Fruit fly (Drosophila melanogaster) Kc167 (cell line): ENCODE results near the gene subdued.

Experiments
- Myc ChIP-seq: fragments of >200 bp; optimal IDR thresholded peaks from 2 replicates; lab custom pipeline; 2017; ENCODE audit warnings: missing external identifiers
- Sin3A ChIP-seq: fragments of >200 bp; optimal IDR thresholded peaks from 2 replicates; lab custom pipeline; 2018; ENCODE audit warnings: missing external identifiers
- h ChIP-seq: fragments of >200 bp; optimal IDR thresholded peaks from 3 replicates; lab custom pipeline; 2018; ENCODE audit warnings: missing external identifiers
- insv ChIP-seq: fragments of >200 bp; optimal IDR thresholded peaks from 3 replicates; lab custom pipeline; 2018; ENCODE audit warnings: missing external identifiers
- psq ChIP-seq: fragments of >200 bp; optimal IDR thresholded peaks from 2 replicates; lab custom pipeline; 2017; ENCODE audit warnings: missing external identifiers
- ttk ChIP-seq: sonication (Bioruptor generic); optimal IDR thresholded peaks from 2 replicates; lab custom pipeline; 2017; ENCODE audit warnings: missing external identifiers

The subdued gene

DNA sequence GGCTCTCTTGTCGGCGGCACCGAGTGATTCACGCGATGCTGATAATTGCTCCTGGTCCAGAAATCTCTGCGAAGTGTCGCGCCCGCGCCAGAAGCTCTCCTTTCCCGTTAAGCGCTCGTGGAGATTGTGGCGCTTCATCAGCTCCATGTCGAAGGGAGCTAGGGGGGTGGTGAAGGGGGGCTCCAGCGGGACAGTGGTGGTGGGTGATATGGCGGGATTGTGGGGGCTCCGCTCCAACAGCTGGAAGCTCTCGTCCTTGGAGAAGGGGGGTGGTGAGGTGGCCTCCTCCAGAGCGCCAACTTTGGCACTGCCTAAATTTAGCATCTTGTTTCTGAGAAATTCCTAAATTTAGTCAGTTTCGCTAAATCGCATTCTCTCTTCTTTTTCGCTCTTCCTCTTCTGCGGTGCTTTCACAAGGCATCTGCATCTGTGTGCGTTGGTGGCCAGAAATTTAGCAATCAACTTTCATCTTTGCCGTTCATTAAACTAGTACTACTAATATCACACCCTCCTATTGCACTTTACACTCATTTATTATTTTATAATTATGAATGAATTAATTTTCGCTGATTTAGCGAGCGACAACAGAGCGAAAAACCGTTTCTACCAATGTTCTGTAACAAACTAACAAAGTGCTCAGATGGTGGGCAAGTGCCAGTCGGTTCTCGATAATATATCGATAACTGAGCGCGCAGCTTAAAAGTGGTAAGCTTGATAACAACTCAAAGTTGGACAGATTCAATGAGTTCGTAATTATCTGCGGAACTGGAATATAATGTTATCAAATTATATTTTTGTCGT lies at the start of gene subdued:
Gene subdued, minus strand, starts transcription at position 631 of the 801 bp plus-strand sequence.
- TF ChIP-seq ttk (lab: Kevin White, UChicago) (no peak), h (lab: Kevin White, UChicago) (no peak), Myc (lab: Kevin White, UChicago) (no peak), psq (lab: Kevin White, UChicago) (no peak), insv (no peak), Sin3A (lab: Kevin White, UChicago) (no peak)

- no peak for TF ChIP-seq ttk (lab: Kevin White, UChicago)
- no peak for TF ChIP-seq Sin3A (lab: Kevin White, UChicago)
- no peak for TF ChIP-seq h (lab: Kevin White, UChicago)
- TF ChIP-seq insv: no peak
- no peak for TF ChIP-seq psq (lab: Kevin White, UChicago)
- TF ChIP-seq Myc (lab: Kevin White, UChicago): no peak
Measured at dm6 chr3R:19682424-19682823, 39.9 kb upstream of the subdued start.

- TF ChIP-seq Sin3A (lab: Kevin White, UChicago) (no peak), insv (no peak)
Measured at dm6 chr3R:19679832-19680231, 37.3 kb upstream of the subdued start.

dm6 chr3R:19672905-19673304 lies 30.4 kb upstream of the subdued start:
- no peak for TF ChIP-seq ttk (lab: Kevin White, UChicago)
- no peak for TF ChIP-seq psq (lab: Kevin White, UChicago)
- TF ChIP-seq insv: no peak
- no peak for TF ChIP-seq Sin3A (lab: Kevin White, UChicago)
- no peak for TF ChIP-seq h (lab: Kevin White, UChicago)
- no peak for TF ChIP-seq Myc (lab: Kevin White, UChicago)

- TF ChIP-seq h (lab: Kevin White, UChicago) (no peak), ttk (lab: Kevin White, UChicago) (no peak), Sin3A (lab: Kevin White, UChicago) (no peak)
Measured at dm6 chr3R:19672136-19672535, 29.6 kb upstream of the subdued start.

DNA sequence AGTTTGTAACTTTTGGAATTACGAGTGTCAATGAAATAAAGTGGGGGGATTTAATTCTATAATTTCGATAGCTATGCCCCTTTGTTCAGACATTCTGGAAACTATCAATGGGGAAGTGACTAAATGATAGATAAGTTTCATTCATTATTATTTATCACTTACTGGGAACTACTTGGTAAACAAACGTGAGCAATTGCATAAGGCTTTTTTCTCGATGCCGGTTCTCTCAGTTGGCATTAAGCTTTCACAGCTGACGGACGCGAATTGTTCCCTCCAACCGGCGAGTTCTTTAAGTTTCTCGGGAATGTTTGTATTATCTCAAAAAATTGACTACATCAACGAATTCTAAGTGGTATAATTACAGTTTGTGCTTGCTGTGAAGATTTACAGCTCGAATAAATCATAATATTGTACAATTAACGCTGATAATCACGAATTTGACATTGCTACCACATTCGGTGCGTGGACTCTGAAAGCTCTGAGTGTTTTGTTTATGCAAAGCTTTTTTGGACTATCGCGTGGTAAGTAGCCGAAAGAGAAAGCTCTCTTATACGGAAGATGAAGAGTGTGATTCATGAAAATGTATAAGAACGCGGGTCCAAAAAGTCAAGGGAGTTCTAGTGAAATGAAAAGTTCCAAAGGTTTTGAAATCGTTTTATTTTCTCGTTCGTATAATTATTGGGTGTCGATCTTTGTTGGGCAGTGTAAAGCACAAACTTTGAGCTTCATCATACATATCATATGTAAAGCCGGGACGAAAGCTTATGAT lies 28.9 kb upstream of the subdued start, which contains the start of gene Naam:
Gene Naam, plus strand, starts transcription at position 228 of the 769 bp plus-strand sequence.
- TF ChIP-seq Myc (lab: Kevin White, UChicago) (no peak), h (lab: Kevin White, UChicago) (no peak), insv (no peak), Sin3A (lab: Kevin White, UChicago) (no peak), ttk (lab: Kevin White, UChicago) (no peak), psq (lab: Kevin White, UChicago) (no peak)

- TF ChIP-seq Myc (lab: Kevin White, UChicago) (no peak), insv (no peak), psq (lab: Kevin White, UChicago) (no peak), Sin3A (lab: Kevin White, UChicago) (no peak), ttk (lab: Kevin White, UChicago) (no peak), h (lab: Kevin White, UChicago) (no peak)
Measured at dm6 chr3R:19664713-19665112, 22.2 kb upstream of the subdued start, which contains the start of gene CG7432. Gene CG7432 (plus strand): TSS chr3R:19665007.

dm6 chr3R:19659448-19659847 lies 16.9 kb upstream of the subdued start, which contains the start of gene ort:
Gene ort (plus strand): TSS chr3R:19659748.
- no peak for TF ChIP-seq Sin3A (lab: Kevin White, UChicago)
- TF ChIP-seq insv: no peak
- no peak for TF ChIP-seq psq (lab: Kevin White, UChicago)
- no peak for TF ChIP-seq h (lab: Kevin White, UChicago)
- TF ChIP-seq ttk (lab: Kevin White, UChicago): no peak
- no peak for TF ChIP-seq Myc (lab: Kevin White, UChicago)

dm6 chr3R:19657766-19658165 lies 15.2 kb upstream of the subdued start, which contains the start of gene CG6184:
Gene CG6184 (minus strand): TSS chr3R:19657866.
- TF ChIP-seq Sin3A (lab: Kevin White, UChicago) (no peak), Myc (lab: Kevin White, UChicago) (no peak), psq (lab: Kevin White, UChicago) (no peak)

DNA sequence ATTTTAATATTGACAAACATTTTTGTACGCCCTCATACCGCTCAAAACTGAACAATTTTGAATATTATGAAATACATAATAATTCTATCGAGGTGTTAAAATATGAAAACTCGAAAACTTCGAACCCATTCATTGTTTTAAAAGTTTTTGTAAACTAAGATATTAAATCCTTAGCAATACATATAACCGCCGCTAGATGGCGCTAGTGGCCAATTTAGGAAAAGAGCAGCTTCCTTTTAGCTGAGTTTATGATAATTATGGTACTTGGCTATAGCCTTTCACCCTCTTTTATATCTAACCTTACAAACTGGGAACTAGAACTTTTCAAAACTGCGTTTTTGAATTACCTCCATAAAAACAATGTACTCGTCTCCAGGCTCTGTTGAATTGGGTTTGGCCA lies 14.7 kb upstream of the subdued start:
- TF ChIP-seq ttk (lab: Kevin White, UChicago): no peak
- TF ChIP-seq Sin3A (lab: Kevin White, UChicago): no peak
- no peak for TF ChIP-seq insv
- no peak for TF ChIP-seq h (lab: Kevin White, UChicago)
- no peak for TF ChIP-seq Myc (lab: Kevin White, UChicago)
- no peak for TF ChIP-seq psq (lab: Kevin White, UChicago)

DNA sequence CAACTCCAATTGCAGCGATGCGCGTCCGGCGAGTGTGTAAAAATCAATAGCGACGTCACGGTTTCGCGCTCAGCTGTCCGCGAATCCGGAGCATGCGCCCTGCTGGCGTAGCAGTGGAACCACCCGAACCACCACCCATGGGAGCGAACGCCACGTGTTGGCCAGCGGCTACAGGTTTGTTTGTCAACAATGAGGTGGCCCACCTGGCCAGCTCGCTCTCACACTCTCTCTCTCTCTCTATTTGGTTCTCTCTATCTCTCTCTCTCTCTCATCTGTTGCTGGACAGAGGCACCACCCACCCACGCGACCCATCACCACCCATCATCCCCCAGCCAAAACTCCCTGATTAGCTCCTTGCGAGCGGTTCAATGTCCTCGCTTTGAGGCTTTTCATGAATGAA lies 13.9 kb upstream of the subdued start:
- TF ChIP-seq Myc (lab: Kevin White, UChicago) (no peak), Sin3A (lab: Kevin White, UChicago) (no peak)

dm6 chr3R:19650718-19651117 lies 8.2 kb upstream of the subdued start, which contains the start of gene CG31219:
Gene CG31219 (plus strand): TSS chr3R:19651018.
- TF ChIP-seq ttk (lab: Kevin White, UChicago) (no peak), h (lab: Kevin White, UChicago) (no peak), Sin3A (lab: Kevin White, UChicago) (no peak), insv (no peak), psq (lab: Kevin White, UChicago) (no peak), Myc (lab: Kevin White, UChicago) (no peak)
